Fruit fly (Drosophila melanogaster): ENCODE data around the gene CG5439.

The CG5439 gene

dm6 chr2L:13145035-13145683 is 31.8 kb upstream of the CG5439 start (continued):
- TF ChIP-seq Hand (GFP tag; optimal IDR thresholded peaks at IDR 0.05) (peak; percentile 49), Abd-B (GFP tag; optimal IDR thresholded peaks at IDR 0.05) (peak; percentile 76), Sox102F (GFP tag; optimal IDR thresholded peaks at IDR 0.05) (peak; percentile 74), Jarid2 (GFP tag; optimal IDR thresholded peaks at IDR 0.05) (peak; percentile 31), CG15073 (GFP tag; optimal IDR thresholded peaks at IDR 0.05) (no peak), CG2712 (tag; optimal IDR thresholded peaks at IDR 0.05) (peak; percentile 69), Hmx (GFP tag; optimal IDR thresholded peaks at IDR 0.05) (peak; percentile 4), MESR4 (GFP tag; optimal IDR thresholded peaks at IDR 0.05) (no peak), Lhr (GFP tag; optimal IDR thresholded peaks at IDR 0.05) (no peak), cas (GFP tag; IDR thresholded peaks at IDR 0.05) (peak; percentile 45; the same call in 1 of the 2 replicates), Ssrp (tag; optimal IDR thresholded peaks at IDR 0.05) (no peak), CG2120 (GFP tag; optimal IDR thresholded peaks at IDR 0.05) (peak; percentile 91), fd3F (GFP tag; optimal IDR thresholded peaks at IDR 0.05) (peak; percentile 84), pzg (GFP tag; optimal IDR thresholded peaks at IDR 0.05) (no peak), CG17912 (GFP tag; optimal IDR thresholded peaks at IDR 0.05) (no peak), CG1832 (GFP tag; optimal IDR thresholded peaks at IDR 0.05) (no peak), CG5245 (GFP tag; optimal IDR thresholded peaks at IDR 0.05) (peak; percentile 42), Asciz (GFP tag; optimal IDR thresholded peaks at IDR 0.05) (peak; percentile 58), CG18011 (GFP tag; optimal IDR thresholded peaks at IDR 0.05) (peak; percentile 10), CG4404 (GFP tag; IDR thresholded peaks at IDR 0.05) (peak; percentile 44; the same call in 1 of the 2 replicates), exex (tag; optimal IDR thresholded peaks at IDR 0.05) (peak; percentile 35), sr (GFP tag; IDR thresholded peaks at IDR 0.05) (no peak), CG3281 (GFP tag; optimal IDR thresholded peaks at IDR 0.05) (peak; percentile 85), ewg (GFP tag; optimal IDR thresholded peaks at IDR 0.05) (peak; percentile 23), hbn (GFP tag; IDR thresholded peaks at IDR 0.05; ENCODE audit: partially characterized antibody) (no peak), cwo (GFP tag; optimal IDR thresholded peaks at IDR 0.05) (peak; percentile 89), CG17328 (GFP tag; IDR thresholded peaks at IDR 0.05) (peak; percentile 38; the same call in 1 of the 2 replicates), CG2116 (GFP tag; optimal IDR thresholded peaks at IDR 0.05) (no peak), CTCF (GFP tag; optimal IDR thresholded peaks at IDR 0.05) (no peak), Ravus (GFP tag; IDR thresholded peaks at IDR 0.05) (peak; percentile 70), CG2199 (GFP tag; IDR thresholded peaks at IDR 0.05) (no peak), CG18476 (GFP tag; optimal IDR thresholded peaks at IDR 0.05) (peak; percentile 60), lilli (GFP tag; optimal IDR thresholded peaks at IDR 0.05) (peak; percentile 83), ato (GFP tag; IDR thresholded peaks at IDR 0.05; ENCODE audit: partially characterized antibody) (no peak), kay (GFP tag; optimal IDR thresholded peaks at IDR 0.05) (peak; percentile 46), CG17186 (GFP tag; optimal IDR thresholded peaks at IDR 0.05) (no peak), CG4424 (GFP tag; optimal IDR thresholded peaks at IDR 0.05) (peak; percentile 74), sima (GFP tag; optimal IDR thresholded peaks at IDR 0.05) (peak; percentile 23), Adf1 (GFP tag; IDR thresholded peaks at IDR 0.05) (peak; percentile 70), ase (GFP tag; IDR thresholded peaks at IDR 0.05) (0 out of 3 replicates have a peak, but pooled peaks have one; percentile 36), D (optimal IDR thresholded peaks at IDR 0.05) (no peak), D (GFP tag; optimal IDR thresholded peaks at IDR 0.05) (no peak), Fer3 (tag; optimal IDR thresholded peaks at IDR 0.05) (peak; percentile 87), wor (GFP tag; IDR thresholded peaks at IDR 0.05) (0 out of 2 replicates have a peak, but pooled peaks have one; percentile 10), CG11085 (GFP tag; IDR thresholded peaks at IDR 0.05) (peak; percentile 78), Dref (GFP tag; IDR thresholded peaks at IDR 0.05) (no peak), PHDP (tag; optimal IDR thresholded peaks at IDR 0.05) (peak; percentile 81), CG17829 (tag; optimal IDR thresholded peaks at IDR 0.05) (peak; percentile 64), CG4328 (GFP tag; optimal IDR thresholded peaks at IDR 0.05) (no peak), Drgx (GFP tag; IDR thresholded peaks at IDR 0.05) (peak; percentile 69; the same call in 1 of the 2 replicates)
